Worm (Caenorhabditis elegans) whole organism, young adult: Measurements from ENCODE around the gene mcm-2.

Source experiments
- B0336.3 ChIP-seq: fragments of 200-800 bp; sonication (Bioruptor generic); IDR thresholded peaks from 2 replicates; pipeline ENCODE4 v1.3.6; 2022; ENCODE audit warnings: missing genetic modification characterization, missing compliant biosample characterization
- F10E7.11 ChIP-seq: sonication (generic microtip); optimal IDR thresholded peaks from 2 replicates; lab custom pipeline; 2017; ENCODE audit warnings: mild to moderate bottlenecking, missing genetic modification characterization, moderate library complexity, missing compliant biosample characterization
- F33H1.4 ChIP-seq: fragments of 200-800 bp; sonication (Bioruptor generic); IDR thresholded peaks from 2 replicates; pipeline ENCODE4 v1.3.6; 2022; ENCODE audit warnings: missing genetic modification reagents, missing genetic modification characterization, missing compliant biosample characterization
- F37B4.10 ChIP-seq: fragments of 200-800 bp; sonication (Bioruptor generic); IDR thresholded peaks from 2 replicates; pipeline ENCODE4 v1.3.6; 2022; ENCODE audit warnings: missing genetic modification characterization, missing compliant biosample characterization
- F39B2.1 ChIP-seq: fragments of 200-800 bp; sonication (Bioruptor generic); IDR thresholded peaks from 2 replicates; pipeline ENCODE4 v1.3.6; 2022; ENCODE audit warnings: missing genetic modification reagents, missing genetic modification characterization, missing compliant biosample characterization
- F49E8.2 ChIP-seq: sonication (generic microtip); optimal IDR thresholded peaks from 3 replicates; lab custom pipeline; 2017; ENCODE audit warnings: missing genetic modification characterization, mild to moderate bottlenecking, missing compliant biosample characterization, antibody characterized with exemption, moderate library complexity; ENCODE audit not compliant: insufficient read depth
- F52B5.7 ChIP-seq: sonication (generic microtip); optimal IDR thresholded peaks from 2 replicates; lab custom pipeline; 2016; ENCODE audit warnings: mild to moderate bottlenecking, missing genetic modification characterization, missing compliant biosample characterization
- F55B11.4 ChIP-seq: sonication (generic microtip); optimal IDR thresholded peaks from 2 replicates; lab custom pipeline; 2016; ENCODE audit warnings: missing compliant biosample characterization, missing genetic modification characterization, borderline replicate concordance; ENCODE audit not compliant: insufficient read depth
- K12H6.12 ChIP-seq: fragments of 200-800 bp; sonication (Bioruptor generic); optimal IDR thresholded peaks from 2 replicates; lab custom pipeline; 2018; ENCODE audit warnings: mild to moderate bottlenecking, missing genetic modification characterization, missing compliant biosample characterization
- T07F8.4 ChIP-seq: sonication (generic microtip); optimal IDR thresholded peaks from 2 replicates; lab custom pipeline; 2016; ENCODE audit warnings: mild to moderate bottlenecking, missing genetic modification characterization, moderate library complexity, missing compliant biosample characterization
- Y53G8AR.9 ChIP-seq: fragments of 200-800 bp; sonication (Bioruptor generic); conservative IDR thresholded peaks from 2 replicates; pipeline ENCODE4 v1.3.6; 2022; ENCODE audit warnings: missing genetic modification reagents, missing genetic modification characterization, missing compliant biosample characterization
- Y56A3A.18 ChIP-seq: fragments of 200-800 bp; sonication (Bioruptor generic); IDR thresholded peaks from 2 replicates; pipeline ENCODE4 v1.3.6; 2022; ENCODE audit warnings: missing genetic modification reagents, missing genetic modification characterization, missing compliant biosample characterization
- Y67H2A.10 ChIP-seq: fragments of 200-800 bp; sonication (Bioruptor generic); conservative IDR thresholded peaks from 2 replicates; pipeline ENCODE4 v1.3.6; 2022; ENCODE audit warnings: missing genetic modification reagents, missing genetic modification characterization, missing compliant biosample characterization
- akir-1 ChIP-seq: fragments of 200-800 bp; sonication (Bioruptor generic); optimal IDR thresholded peaks from 2 replicates; lab custom pipeline; 2018; ENCODE audit warnings: mild to moderate bottlenecking, missing genetic modification characterization, moderate library complexity, missing compliant biosample characterization
- ama-1 ChIP-seq, 3 experiments: fragments of 150-350 bp in 1 of 3; sonication (generic microtip) in 2 of 3; optimal IDR thresholded peaks; 2 replicates each; lab custom pipeline; 2014 to 2018; ENCODE audit warnings: missing biosample characterization in 2 of 3, missing genetic modification characterization in 2 of 3, missing genetic modification reagents in 2 of 3
- aptf-2 ChIP-seq: fragments of 200-800 bp; sonication (Bioruptor generic); conservative IDR thresholded peaks from 2 replicates; pipeline ENCODE4 v1.3.6; 2022; ENCODE audit warnings: missing genetic modification reagents, missing genetic modification characterization, missing compliant biosample characterization
- atf-7 ChIP-seq: sonication (generic microtip); optimal IDR thresholded peaks from 2 replicates; lab custom pipeline; 2017; ENCODE audit warnings: mild to moderate bottlenecking, missing genetic modification characterization, missing compliant biosample characterization
- athp-1 ChIP-seq: sonication (generic microtip); optimal IDR thresholded peaks from 2 replicates; lab custom pipeline; 2017; ENCODE audit warnings: mild to moderate bottlenecking, missing genetic modification characterization, missing compliant biosample characterization
- attf-5 ChIP-seq: fragments of 200-800 bp; sonication (Bioruptor generic); optimal IDR thresholded peaks from 2 replicates; lab custom pipeline; 2018; ENCODE audit warnings: mild to moderate bottlenecking, missing genetic modification characterization, missing compliant biosample characterization
- cebp-2 ChIP-seq: fragments of 200-800 bp; sonication (Bioruptor generic); IDR thresholded peaks from 2 replicates; pipeline ENCODE4 v1.3.6; 2022; ENCODE audit warnings: missing genetic modification characterization, missing compliant biosample characterization
- ceh-100 ChIP-seq: fragments of 200-800 bp; sonication (Bioruptor generic); IDR thresholded peaks from 2 replicates; pipeline ENCODE4 v1.3.6; 2022; ENCODE audit warnings: missing genetic modification reagents, missing genetic modification characterization, missing compliant biosample characterization
- ceh-27 ChIP-seq: fragments of 200-800 bp; sonication (Bioruptor generic); optimal IDR thresholded peaks from 2 replicates; lab custom pipeline; 2018; ENCODE audit warnings: mild to moderate bottlenecking, missing genetic modification characterization, moderate library complexity, missing compliant biosample characterization
- ceh-79 ChIP-seq: sonication (generic microtip); optimal IDR thresholded peaks from 2 replicates; lab custom pipeline; 2017; ENCODE audit warnings: mild to moderate bottlenecking, missing genetic modification characterization, missing compliant biosample characterization
- dox-1 ChIP-seq: fragments of 200-800 bp; sonication (Bioruptor generic); IDR thresholded peaks from 2 replicates; pipeline ENCODE4 v1.3.6; 2022; ENCODE audit warnings: missing genetic modification reagents, missing genetic modification characterization, missing compliant biosample characterization
- egl-18 ChIP-seq: fragments of 200-800 bp; sonication (Bioruptor generic); IDR thresholded peaks from 2 replicates; pipeline ENCODE4 v1.3.6; 2022; ENCODE audit warnings: missing genetic modification reagents, missing genetic modification characterization, missing compliant biosample characterization
- ets-4 ChIP-seq: fragments of 200-800 bp; sonication (Bioruptor generic); optimal IDR thresholded peaks from 2 replicates; lab custom pipeline; 2018; ENCODE audit warnings: mild to moderate bottlenecking, missing genetic modification characterization, missing compliant biosample characterization
- hlh-12 ChIP-seq: sonication (generic microtip); optimal IDR thresholded peaks from 2 replicates; lab custom pipeline; 2016; ENCODE audit warnings: missing genetic modification characterization, missing compliant biosample characterization
- hmg-1.2 ChIP-seq: fragments of 200-800 bp; sonication (Bioruptor generic); IDR thresholded peaks from 2 replicates; pipeline ENCODE4 v1.3.6; 2022; ENCODE audit warnings: missing genetic modification reagents, missing genetic modification characterization, missing compliant biosample characterization
- lin-35 ChIP-seq, 3 experiments: fragments of 150-350 bp in 2 of 3; sonication (generic microtip) in 1 of 3; optimal IDR thresholded peaks; 2 replicates each; lab custom pipeline; 2014 to 2018; ENCODE audit warnings: missing biosample characterization in 3 of 3, missing genetic modification characterization in 3 of 3, missing genetic modification reagents in 3 of 3
- lir-1 ChIP-seq: fragments of 200-800 bp; sonication (Bioruptor generic); conservative IDR thresholded peaks from 2 replicates; pipeline ENCODE4 v1.3.6; 2022; ENCODE audit warnings: missing genetic modification reagents, missing genetic modification characterization, missing compliant biosample characterization
- madf-6 ChIP-seq: fragments of 200-800 bp; sonication (Bioruptor generic); IDR thresholded peaks from 2 replicates; pipeline ENCODE4 v1.3.6; 2022; ENCODE audit warnings: missing genetic modification reagents, missing genetic modification characterization, missing compliant biosample characterization
- madf-8 ChIP-seq: fragments of 200-800 bp; sonication (Bioruptor generic); conservative IDR thresholded peaks from 2 replicates; pipeline ENCODE4 v1.3.6; 2022; ENCODE audit warnings: missing genetic modification reagents, missing genetic modification characterization, missing compliant biosample characterization
- nfya-1 ChIP-seq: sonication (generic microtip); optimal IDR thresholded peaks from 2 replicates; lab custom pipeline; 2017; ENCODE audit warnings: antibody characterized with exemption, missing compliant biosample characterization, missing genetic modification characterization, borderline replicate concordance; ENCODE audit not compliant: insufficient read depth
- nhr-27 ChIP-seq: fragments of 200-800 bp; sonication (Bioruptor generic); optimal IDR thresholded peaks from 2 replicates; lab custom pipeline; 2018; ENCODE audit warnings: mild to moderate bottlenecking, missing genetic modification characterization, moderate library complexity, missing compliant biosample characterization
- pbrm-1 ChIP-seq: fragments of 200-800 bp; sonication (Bioruptor generic); IDR thresholded peaks from 2 replicates; pipeline ENCODE4 v1.3.6; 2022; ENCODE audit warnings: missing genetic modification reagents, missing genetic modification characterization, missing compliant biosample characterization
- rec-8 ChIP-seq, 2 experiments: sonication (generic microtip); optimal IDR thresholded peaks; 2 replicates each; lab custom pipeline; 2016; ENCODE audit warnings: mild to moderate bottlenecking in 2 of 2, missing genetic modification characterization in 2 of 2, missing genetic modification reagents in 2 of 2, missing genotype in 2 of 2, missing biosample characterization in 1 of 2, missing compliant biosample characterization in 1 of 2, moderate library complexity in 1 of 2
- repo-1 ChIP-seq: sonication (generic microtip); optimal IDR thresholded peaks from 2 replicates; lab custom pipeline; 2017; ENCODE audit warnings: mild to moderate bottlenecking, missing genetic modification characterization, missing compliant biosample characterization
- sea-2 ChIP-seq: fragments of 200-800 bp; sonication (Bioruptor generic); IDR thresholded peaks from 2 replicates; pipeline ENCODE4 v1.3.6; 2022; ENCODE audit warnings: missing genetic modification characterization, missing compliant biosample characterization
- snpc-3.4 ChIP-seq: sonication (generic microtip); optimal IDR thresholded peaks from 2 replicates; lab custom pipeline; 2017; ENCODE audit warnings: missing genetic modification characterization, mild to moderate bottlenecking, missing compliant biosample characterization, antibody characterized with exemption, moderate library complexity, missing genotype, missing genetic modification reagents
- somi-1 ChIP-seq: fragments of 200-800 bp; sonication (Bioruptor generic); optimal IDR thresholded peaks from 2 replicates; lab custom pipeline; 2018; ENCODE audit warnings: mild to moderate bottlenecking, missing genetic modification characterization, missing compliant biosample characterization
- sptf-2 ChIP-seq: fragments of 200-800 bp; sonication (Bioruptor generic); optimal IDR thresholded peaks from 2 replicates; lab custom pipeline; 2018; ENCODE audit warnings: mild to moderate bottlenecking, missing genetic modification characterization, missing compliant biosample characterization
- tbx-9 ChIP-seq: sonication (generic microtip); optimal IDR thresholded peaks from 2 replicates; lab custom pipeline; 2016; ENCODE audit warnings: borderline replicate concordance, missing genetic modification characterization, inconsistent platforms, missing compliant biosample characterization
- unc-130 ChIP-seq: sonication (generic microtip); optimal IDR thresholded peaks from 2 replicates; lab custom pipeline; 2016; ENCODE audit warnings: missing genetic modification reagents, missing genetic modification characterization, missing compliant biosample characterization
- zfh-2 ChIP-seq: fragments of 200-800 bp; sonication (Bioruptor generic); conservative IDR thresholded peaks from 2 replicates; pipeline ENCODE4 v1.3.6; 2022; ENCODE audit warnings: missing genetic modification reagents, missing genetic modification characterization, missing compliant biosample characterization
- ztf-26 ChIP-seq: sonication (generic microtip); optimal IDR thresholded peaks from 2 replicates; lab custom pipeline; 2017; ENCODE audit warnings: missing genetic modification characterization, missing compliant biosample characterization
- ztf-6 ChIP-seq: fragments of 200-800 bp; sonication (Bioruptor generic); IDR thresholded peaks from 2 replicates; pipeline ENCODE4 v1.3.6; 2022; ENCODE audit warnings: missing genetic modification reagents, missing genetic modification characterization, missing compliant biosample characterization

Gene mcm-2

ce11 chrII:11978478-11978877, 27.9 kb downstream of the mcm-2 start:
- TF ChIP-seq zfh-2 (GFP tag; lab: Robert Waterston, UW), result peak; percentile 80
- TF ChIP-seq madf-6 (GFP tag; lab: Robert Waterston, UW), result peak; percentile 24; the same call in 1 of the 2 replicates
- no peak for TF ChIP-seq ceh-79 (tag; lab: Kevin White, UChicago)
- TF ChIP-seq sptf-2, result no peak
- no peak for TF ChIP-seq F37B4.10 (GFP tag; lab: Robert Waterston, UW)
- no peak for TF ChIP-seq atf-7 (tag; lab: Kevin White, UChicago)
- TF ChIP-seq dox-1 (GFP tag; lab: Robert Waterston, UW), result no peak
- no peak for TF ChIP-seq aptf-2 (GFP tag; lab: Robert Waterston, UW)
- no peak for TF ChIP-seq nfya-1 (tag; lab: Kevin White, UChicago)
- no peak for TF ChIP-seq Y56A3A.18 (GFP tag; lab: Robert Waterston, UW)
- TF ChIP-seq B0336.3 (GFP tag; lab: Robert Waterston, UW), result peak; percentile 32; the same call in 1 of the 2 replicates
- TF ChIP-seq cebp-2 (GFP tag; lab: Robert Waterston, UW), result no peak
- no peak for TF ChIP-seq lir-1 (GFP tag; lab: Robert Waterston, UW)
- no peak for TF ChIP-seq T07F8.4 (tag; lab: Kevin White, UChicago)
- TF ChIP-seq F49E8.2 (tag; lab: Kevin White, UChicago), result no peak
- TF ChIP-seq snpc-3.4 (tag; lab: Kevin White, UChicago), result no peak
- TF ChIP-seq akir-1 (GFP tag; lab: Kevin White, UChicago), result no peak

ce11 chrII:11977363-11977762, 29.1 kb downstream of the mcm-2 start, which contains the start of gene Y17G7B.21:
Y17G7B.21 (minus strand) TSS chrII:11977661.
- no peak for TF ChIP-seq F55B11.4 (tag; lab: Kevin White, UChicago)
- TF ChIP-seq zfh-2 (GFP tag; lab: Robert Waterston, UW), result peak; percentile 80
- TF ChIP-seq hmg-1.2 (GFP tag; lab: Robert Waterston, UW), result peak; percentile 15; the same call in 1 of the 2 replicates
- no peak for TF ChIP-seq somi-1 (GFP tag; lab: Kevin White, UChicago)
- TF ChIP-seq F39B2.1 (GFP tag; lab: Robert Waterston, UW), result no peak
- TF ChIP-seq egl-18 (GFP tag; lab: Robert Waterston, UW), result no peak
- TF ChIP-seq madf-8 (GFP tag; lab: Robert Waterston, UW), result no peak
- no peak for TF ChIP-seq athp-1
- no peak for TF ChIP-seq K12H6.12 (tag; lab: Kevin White, UChicago)
- TF ChIP-seq ztf-6 (GFP tag; lab: Robert Waterston, UW), result no peak
- TF ChIP-seq madf-6 (GFP tag; lab: Robert Waterston, UW), result peak; percentile 43
- TF ChIP-seq nhr-27 (tag; lab: Kevin White, UChicago), result no peak
- TF ChIP-seq Y56A3A.18 (GFP tag; lab: Robert Waterston, UW), result peak; percentile 25; the same call in 1 of the 2 replicates
- TF ChIP-seq repo-1, result no peak
- TF ChIP-seq Y53G8AR.9 (GFP tag; lab: Robert Waterston, UW), result peak; percentile 66; the same call in 1 of the 2 replicates
- no peak for TF ChIP-seq F33H1.4 (GFP tag; lab: Robert Waterston, UW)
- TF ChIP-seq tbx-9 (tag; lab: Kevin White, UChicago), result no peak
- TF ChIP-seq ama-1 (optimal IDR thresholded peaks at IDR 0.05; lab: Kevin White, UChicago), result no peak
- no peak for TF ChIP-seq ama-1 (GFP tag; optimal IDR thresholded peaks at IDR 0.05; lab: Kevin White, UChicago)
- no peak for TF ChIP-seq ceh-27 (GFP tag; lab: Kevin White, UChicago)
- TF ChIP-seq F52B5.7, result peak; percentile 63
- TF ChIP-seq F10E7.11 (tag; lab: Kevin White, UChicago), result no peak
- TF ChIP-seq sea-2 (GFP tag; lab: Robert Waterston, UW), result no peak
- TF ChIP-seq ets-4 (GFP tag; lab: Kevin White, UChicago), result no peak
- TF ChIP-seq rec-8 (tag; optimal IDR thresholded peaks at IDR 0.05; lab: Kevin White, UChicago), result no peak
- no peak for TF ChIP-seq lin-35 (GFP tag; optimal IDR thresholded peaks at IDR 0.05; lab: Kevin White, UChicago)
- no peak for TF ChIP-seq Y67H2A.10 (GFP tag; lab: Robert Waterston, UW)
- no peak for TF ChIP-seq pbrm-1 (GFP tag; lab: Robert Waterston, UW)
- TF ChIP-seq unc-130 (GFP tag; lab: Kevin White, UChicago), result peak; percentile 35
- TF ChIP-seq ceh-79 (tag; lab: Kevin White, UChicago), result no peak
- TF ChIP-seq akir-1 (GFP tag; lab: Kevin White, UChicago), result no peak
- TF ChIP-seq hlh-12 (tag; lab: Kevin White, UChicago), result no peak
- peak; percentile 46; the same call in 1 of the 2 replicates for TF ChIP-seq ceh-100
- TF ChIP-seq ztf-26 (tag; lab: Kevin White, UChicago), result no peak
- TF ChIP-seq attf-5 (GFP tag; lab: Kevin White, UChicago), result no peak
